Worm (Caenorhabditis elegans): Measurements from ENCODE around the gene F46B3.8.

The F46B3.8 gene

DNA sequence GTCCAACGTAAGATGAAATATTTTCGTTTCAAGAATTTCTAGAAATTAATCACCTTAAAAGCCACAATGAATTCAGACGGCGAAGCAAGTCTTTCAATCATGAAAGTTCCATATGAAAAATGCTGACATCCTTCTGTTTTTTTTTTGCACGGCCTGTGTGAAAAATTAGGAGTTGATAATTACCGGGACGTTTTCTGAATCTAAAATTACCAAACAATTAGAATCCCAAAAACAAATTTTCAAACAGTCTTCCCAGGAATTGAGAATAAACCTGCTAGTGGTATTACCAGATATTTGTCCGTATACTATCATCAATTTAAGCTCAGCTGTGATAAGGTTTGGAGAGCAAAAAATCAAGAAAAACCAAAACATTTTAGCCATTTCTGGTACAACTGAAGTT is 15.4 kb upstream of the F46B3.8 start, which contains the start of gene Y44A6B.3:
Gene Y44A6B.3 (minus strand): TSS at position 101 of the 400 bp plus-strand sequence.
- no peak for TF ChIP-seq efl-1 (optimal IDR thresholded peaks at IDR 0.05)
- TF ChIP-seq efl-1 (GFP tag; optimal IDR thresholded peaks at IDR 0.05 in 1 of 2), result peak in 1 of 2 experiments; percentile 1
- TF ChIP-seq ztf-11 (tag; optimal IDR thresholded peaks at IDR 0.05), result no peak

ce11 chrV:20636855-20637254 is 13.9 kb upstream of the F46B3.8 start, which contains the start of gene ttr-13:
Gene ttr-13 (minus strand): TSS chrV:20636955.
- TF ChIP-seq fos-1 (tag; optimal IDR thresholded peaks at IDR 0.05), result no peak
- no peak for TF ChIP-seq isw-1 (GFP tag; IDR thresholded peaks at IDR 0.05)
- no peak for TF ChIP-seq ets-5 (GFP tag; IDR thresholded peaks at IDR 0.05)

DNA sequence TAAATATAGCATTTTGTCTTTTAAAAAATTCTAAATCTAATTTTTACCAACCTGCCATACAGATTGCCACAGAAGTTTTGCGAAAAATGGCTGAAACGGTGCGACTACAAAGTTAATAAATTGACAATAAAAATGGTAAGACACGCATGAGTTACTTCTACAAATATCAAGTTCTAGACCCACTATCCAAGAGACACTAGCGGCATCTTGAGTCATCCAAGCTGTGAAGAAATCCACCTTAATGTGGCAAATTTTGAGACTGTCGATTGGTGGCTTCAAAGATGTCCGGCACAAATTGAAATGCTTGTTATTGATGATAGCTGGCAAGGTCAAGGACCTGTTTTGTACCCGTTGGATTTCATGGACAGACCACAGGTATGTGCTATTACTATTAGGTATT is 11.4 kb upstream of the F46B3.8 start, which contains the start of gene F46B3.16:
Gene F46B3.16 (plus strand): TSS at position 301 of the 400 bp plus-strand sequence.
- TF ChIP-seq lir-3 (tag; optimal IDR thresholded peaks at IDR 0.05; ENCODE audit: poor library complexity) (no peak), dsc-1 (tag; optimal IDR thresholded peaks at IDR 0.05) (no peak), hlh-4 (tag; optimal IDR thresholded peaks at IDR 0.05) (no peak), ceh-82 (tag; optimal IDR thresholded peaks at IDR 0.05) (no peak), zip-4 (GFP tag; optimal IDR thresholded peaks at IDR 0.05) (no peak), lsy-2 (tag; optimal IDR thresholded peaks at IDR 0.05) (no peak), lin-35 (GFP tag; optimal IDR thresholded peaks at IDR 0.05) (no peak), nhr-11 (tag; optimal IDR thresholded peaks at IDR 0.05) (no peak), blmp-1 (tag; optimal IDR thresholded peaks at IDR 0.05) (no peak), aly-2 (tag; optimal IDR thresholded peaks at IDR 0.05) (no peak), swsn-7 (tag; optimal IDR thresholded peaks at IDR 0.05) (no peak), C16A3.4 (tag; optimal IDR thresholded peaks at IDR 0.05) (no peak), xbp-1 (tag; optimal IDR thresholded peaks at IDR 0.05) (no peak), hpl-2 (GFP tag; optimal IDR thresholded peaks at IDR 0.05) (no peak), grh-1 (GFP tag; IDR thresholded peaks at IDR 0.05) (no peak), mab-9 (GFP tag; IDR thresholded peaks at IDR 0.05) (no peak), ceh-88 (GFP tag; IDR thresholded peaks at IDR 0.05) (no peak), aha-1 (tag; optimal IDR thresholded peaks at IDR 0.05) (no peak)

- TF ChIP-seq hlh-4 (tag; optimal IDR thresholded peaks at IDR 0.05) (no peak), fkh-8 (tag; optimal IDR thresholded peaks at IDR 0.05) (no peak)
Observed at ce11 chrV:20633619-20634018, 10.7 kb upstream of the F46B3.8 start, which contains the start of gene F46B3.15. Gene F46B3.15 (minus strand): TSS chrV:20633719.

ce11 chrV:20631255-20631654 is 8.3 kb upstream of the F46B3.8 start, which contains the start of gene F46B3.14:
Gene F46B3.14 (minus strand): TSS chrV:20631355.
- TF ChIP-seq vab-15 (tag; optimal IDR thresholded peaks at IDR 0.05) (no peak), nhr-77 (tag; optimal IDR thresholded peaks at IDR 0.05) (no peak), lin-35 (GFP tag; optimal IDR thresholded peaks at IDR 0.05) (no peak), skn-1 (tag; optimal IDR thresholded peaks at IDR 0.05) (no peak), fkh-4 (tag; optimal IDR thresholded peaks at IDR 0.05; ENCODE audit: borderline replicate concordance) (no peak)

DNA sequence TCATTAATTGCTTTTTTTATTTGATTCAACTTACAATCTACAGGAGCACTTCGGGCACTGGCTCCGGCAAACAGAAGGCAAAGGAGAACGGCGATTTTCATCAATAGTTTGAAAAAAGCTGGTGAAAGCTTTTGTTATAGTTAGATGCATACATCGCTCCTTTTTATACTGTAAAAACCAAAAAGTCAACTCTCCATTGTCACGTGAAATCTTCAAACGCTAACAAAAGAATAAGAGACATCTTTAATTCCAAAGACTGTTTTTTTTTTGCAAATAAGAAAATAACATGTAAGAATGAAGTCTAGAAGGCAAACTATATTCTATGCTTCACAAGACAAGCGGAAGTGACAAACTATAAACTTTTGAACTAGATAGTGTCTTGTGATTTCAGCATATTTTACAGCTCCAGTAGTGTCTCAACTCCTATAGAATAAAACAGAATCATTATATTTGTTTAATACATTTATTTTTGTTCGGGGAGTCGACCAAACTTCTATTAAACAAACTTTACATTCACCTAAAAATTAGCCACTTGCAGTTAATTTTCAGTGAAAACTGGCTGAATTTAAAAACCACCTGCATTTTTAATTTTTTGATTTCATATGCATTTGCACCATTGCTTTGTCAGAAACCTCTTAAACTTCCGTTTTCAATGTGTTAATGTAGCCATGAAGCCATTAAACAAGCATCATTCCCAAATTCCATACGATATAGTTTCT is 3.2 kb upstream of the F46B3.8 start, which contains the start of the genes F46B3.9 and srz-18:
Gene F46B3.9 (minus strand): TSS at position 101 of the 719 bp plus-strand sequence.
Gene srz-18 (plus strand): TSS at position 669 of the 719 bp plus-strand sequence.
- TF ChIP-seq swsn-7 (tag; optimal IDR thresholded peaks at IDR 0.05) (no peak), grh-1 (GFP tag; IDR thresholded peaks at IDR 0.05) (no peak), sptf-1 (tag; optimal IDR thresholded peaks at IDR 0.05) (no peak), ceh-90 (tag; optimal IDR thresholded peaks at IDR 0.05) (no peak), ztf-11 (tag; optimal IDR thresholded peaks at IDR 0.05) (no peak), unc-98 (GFP tag; IDR thresholded peaks at IDR 0.05) (no peak), ceh-8 (GFP tag; optimal IDR thresholded peaks at IDR 0.05) (no peak), snu-23 (GFP tag; optimal IDR thresholded peaks at IDR 0.05) (no peak), nhr-11 (tag; optimal IDR thresholded peaks at IDR 0.05) (no peak), fkh-4 (tag; optimal IDR thresholded peaks at IDR 0.05; ENCODE audit: borderline replicate concordance) (no peak), xbp-1 (tag; optimal IDR thresholded peaks at IDR 0.05) (no peak), egl-27 (tag; optimal IDR thresholded peaks at IDR 0.05) (no peak), lin-35 (GFP tag; optimal IDR thresholded peaks at IDR 0.05) (no peak), zip-4 (GFP tag; optimal IDR thresholded peaks at IDR 0.05) (no peak), fkh-10 (GFP tag; optimal IDR thresholded peaks at IDR 0.05) (no peak), ama-1 (optimal IDR thresholded peaks at IDR 0.05) (no peak), lir-3 (tag; optimal IDR thresholded peaks at IDR 0.05; ENCODE audit: poor library complexity) (no peak), zag-1 (tag; optimal IDR thresholded peaks at IDR 0.05) (no peak), ces-1 (GFP tag; optimal IDR thresholded peaks at IDR 0.05) (no peak), aly-2 (tag; optimal IDR thresholded peaks at IDR 0.05) (no peak)
